Fruit fly (Drosophila melanogaster) whole organism, embryonic: Measurements from ENCODE around the gene CG31125.

Source experiments
- Atf6 ChIP-seq: fragments of 200-800 bp; sonication (Bioruptor generic); IDR thresholded peaks from 2 replicates; pipeline ENCODE4 v1.3.6; 2022; ENCODE audit warnings: missing biosample characterization, missing genetic modification characterization
- Bteb2 ChIP-seq: fragments of 200-800 bp; sonication (Bioruptor generic); optimal IDR thresholded peaks from 2 replicates; lab custom pipeline; 2016; ENCODE audit warnings: missing biosample characterization, missing genetic modification characterization
- CG13775 ChIP-seq: fragments of 200-800 bp; sonication (Bioruptor generic); optimal IDR thresholded peaks from 3 replicates; lab custom pipeline; 2017; ENCODE audit warnings: missing biosample characterization, mild to moderate bottlenecking, missing genetic modification characterization
- CG14710 ChIP-seq: fragments of 200-800 bp; sonication (Bioruptor generic); optimal IDR thresholded peaks from 3 replicates; lab custom pipeline; 2019; ENCODE audit warnings: missing biosample characterization, mild to moderate bottlenecking, missing genetic modification characterization, moderate library complexity
- CG14965 ChIP-seq: fragments of 200-800 bp; sonication (Bioruptor generic); optimal IDR thresholded peaks from 2 replicates; lab custom pipeline; 2016; ENCODE audit warnings: missing biosample characterization, missing genetic modification characterization, borderline replicate concordance
- CG15601 ChIP-seq: fragments of 200-800 bp; sonication (Bioruptor generic); optimal IDR thresholded peaks from 3 replicates; lab custom pipeline; 2019; ENCODE audit warnings: missing biosample characterization, mild to moderate bottlenecking, missing genetic modification characterization, moderate library complexity
- CG17359 ChIP-seq: fragments of 200-800 bp; sonication (Bioruptor generic); optimal IDR thresholded peaks from 3 replicates; lab custom pipeline; 2018; ENCODE audit warnings: missing biosample characterization, mild to moderate bottlenecking, missing genetic modification characterization, moderate library complexity
- CG17385 ChIP-seq: fragments of 200-800 bp; sonication (Bioruptor generic); optimal IDR thresholded peaks from 3 replicates; lab custom pipeline; 2018; ENCODE audit warnings: missing biosample characterization, mild to moderate bottlenecking, missing genetic modification characterization
- CG17568 ChIP-seq: fragments of 200-800 bp; sonication (Bioruptor generic); optimal IDR thresholded peaks from 2 replicates; lab custom pipeline; 2018; ENCODE audit warnings: missing biosample characterization, mild to moderate bottlenecking, missing genetic modification characterization, moderate library complexity
- CG17912 ChIP-seq: fragments of 200-800 bp; sonication (Bioruptor generic); optimal IDR thresholded peaks from 2 replicates; lab custom pipeline; 2018; ENCODE audit warnings: missing biosample characterization, mild to moderate bottlenecking, missing genetic modification characterization
- CG2116 ChIP-seq: fragments of 200-800 bp; sonication (Bioruptor generic); optimal IDR thresholded peaks from 3 replicates; lab custom pipeline; 2018; ENCODE audit warnings: missing biosample characterization, mild to moderate bottlenecking, missing genetic modification characterization
- CG4328 ChIP-seq: fragments of 200-800 bp; sonication (Bioruptor generic); optimal IDR thresholded peaks from 3 replicates; lab custom pipeline; 2017; ENCODE audit warnings: missing biosample characterization, missing genetic modification reagents, missing genetic modification characterization
- CG4404 ChIP-seq: fragments of 200-800 bp; sonication (Bioruptor generic); IDR thresholded peaks from 2 replicates; pipeline ENCODE4 v1.3.6; 2022; ENCODE audit warnings: missing biosample characterization, missing genetic modification characterization
- CG4617 ChIP-seq: fragments of 200-800 bp; sonication (Bioruptor generic); optimal IDR thresholded peaks from 3 replicates; lab custom pipeline; 2016; ENCODE audit warnings: missing biosample characterization, missing genetic modification characterization, borderline replicate concordance
- CG4730 ChIP-seq: fragments of 200-800 bp; sonication (Bioruptor generic); IDR thresholded peaks from 2 replicates; pipeline ENCODE4 v1.3.6; 2022; ENCODE audit warnings: missing biosample characterization, missing genetic modification characterization
- CG6654 ChIP-seq: fragments of 200-800 bp; sonication (Bioruptor generic); optimal IDR thresholded peaks from 2 replicates; lab custom pipeline; 2017; ENCODE audit warnings: missing biosample characterization, mild to moderate bottlenecking, missing genetic modification characterization
- CG6854 ChIP-seq: fragments of 200-800 bp; sonication (Bioruptor generic); optimal IDR thresholded peaks from 3 replicates; lab custom pipeline; 2017; ENCODE audit warnings: missing biosample characterization, mild to moderate bottlenecking, missing genetic modification characterization
- CG8089 ChIP-seq: fragments of 200-800 bp; sonication (Bioruptor generic); optimal IDR thresholded peaks from 3 replicates; lab custom pipeline; 2016; ENCODE audit warnings: missing biosample characterization, missing genetic modification characterization
- CG8388 ChIP-seq: fragments of 200-800 bp; sonication (Bioruptor generic); optimal IDR thresholded peaks from 2 replicates; lab custom pipeline; 2019; ENCODE audit warnings: missing biosample characterization, mild to moderate bottlenecking, missing genetic modification characterization, moderate library complexity
- CG9932 ChIP-seq: fragments of 200-800 bp; sonication (Bioruptor generic); IDR thresholded peaks from 2 replicates; pipeline ENCODE4 v1.3.6; 2022; ENCODE audit warnings: missing biosample characterization, missing genetic modification characterization
- E2f2 ChIP-seq: fragments of 200-800 bp; sonication (Bioruptor generic); IDR thresholded peaks from 2 replicates; pipeline ENCODE4 v1.3.6; 2022; ENCODE audit warnings: missing biosample characterization, missing genetic modification characterization
- Eip74EF ChIP-seq, 2 experiments: fragments of 200-800 bp in 1 of 2; fragments of >200 bp in 1 of 2; sonication (Bioruptor generic) in 1 of 2; optimal IDR thresholded peaks; 2 replicates each; lab custom pipeline; 2017 to 2019; ENCODE audit warnings: missing biosample characterization in 2 of 2, missing genetic modification characterization in 2 of 2, mild to moderate bottlenecking in 1 of 2, moderate library complexity in 1 of 2
- HLH3B ChIP-seq: fragments of 200-800 bp; sonication (Bioruptor generic); IDR thresholded peaks from 2 replicates; pipeline ENCODE4 v1.3.6; 2022; ENCODE audit warnings: missing biosample characterization, missing genetic modification characterization
- HLH4C ChIP-seq: fragments of 200-800 bp; sonication (Bioruptor generic); IDR thresholded peaks from 3 replicates; pipeline ENCODE4 v1.3.6; 2022; ENCODE audit warnings: missing biosample characterization, missing genetic modification characterization; ENCODE audit not compliant: partially characterized antibody
- HmgZ ChIP-seq: fragments of 200-800 bp; sonication (Bioruptor generic); optimal IDR thresholded peaks from 2 replicates; lab custom pipeline; 2018; ENCODE audit warnings: missing biosample characterization, mild to moderate bottlenecking, missing genetic modification characterization
- MESR4 ChIP-seq: fragments of 200-800 bp; sonication (Bioruptor generic); optimal IDR thresholded peaks from 2 replicates; lab custom pipeline; 2018; ENCODE audit warnings: missing biosample characterization, mild to moderate bottlenecking, missing genetic modification characterization, moderate library complexity
- Mad ChIP-seq: fragments of 200-800 bp; sonication (Bioruptor generic); optimal IDR thresholded peaks from 2 replicates; lab custom pipeline; 2016; ENCODE audit warnings: missing biosample characterization, missing genetic modification characterization
- Myb ChIP-seq: fragments of 200-800 bp; sonication (Bioruptor generic); optimal IDR thresholded peaks from 2 replicates; lab custom pipeline; 2016; ENCODE audit warnings: missing biosample characterization, missing genetic modification characterization
- Oli ChIP-seq: fragments of 200-800 bp; sonication (Bioruptor generic); optimal IDR thresholded peaks from 2 replicates; lab custom pipeline; 2018; ENCODE audit warnings: missing biosample characterization, mild to moderate bottlenecking, missing genetic modification characterization, moderate library complexity
- Rfx ChIP-seq: fragments of 200-800 bp; sonication (Bioruptor generic); IDR thresholded peaks from 2 replicates; pipeline ENCODE4 v1.3.6; 2022; ENCODE audit warnings: missing biosample characterization, missing genetic modification characterization
- Sry-δ ChIP-seq: fragments of 200-800 bp; sonication (Bioruptor generic); optimal IDR thresholded peaks from 2 replicates; lab custom pipeline; 2016; ENCODE audit warnings: missing biosample characterization, missing genetic modification characterization
- ap ChIP-seq: fragments of 200-800 bp; sonication (Bioruptor generic); IDR thresholded peaks from 2 replicates; pipeline ENCODE4 v1.3.6; 2022; ENCODE audit warnings: missing biosample characterization, missing genetic modification characterization
- ara ChIP-seq: fragments of 200-800 bp; sonication (Bioruptor generic); IDR thresholded peaks from 2 replicates; pipeline ENCODE4 v1.3.6; 2022; ENCODE audit warnings: missing biosample characterization, missing genetic modification characterization
- bbx ChIP-seq: fragments of 200-800 bp; sonication (Bioruptor generic); IDR thresholded peaks from 2 replicates; pipeline ENCODE4 v1.3.6; 2022; ENCODE audit warnings: missing biosample characterization, missing genetic modification characterization; ENCODE audit not compliant: partially characterized antibody
- chinmo ChIP-seq: fragments of 200-800 bp; sonication (Bioruptor generic); IDR thresholded peaks from 4 replicates; pipeline ENCODE4 v1.3.6; 2022; ENCODE audit warnings: missing biosample characterization, missing genetic modification characterization; ENCODE audit not compliant: partially characterized antibody
- chm ChIP-seq: fragments of 200-800 bp; sonication (Bioruptor generic); IDR thresholded peaks from 2 replicates; pipeline ENCODE4 v1.3.6; 2022; ENCODE audit warnings: missing biosample characterization, missing genetic modification characterization
- cwo ChIP-seq: fragments of 200-800 bp; sonication (Bioruptor generic); optimal IDR thresholded peaks from 3 replicates; lab custom pipeline; 2017; ENCODE audit warnings: missing biosample characterization, missing genetic modification characterization, mild to moderate bottlenecking, moderate library complexity, missing genetic modification reagents
- en ChIP-seq: fragments of 200-800 bp; sonication (Bioruptor generic); optimal IDR thresholded peaks from 2 replicates; lab custom pipeline; 2016; ENCODE audit warnings: missing biosample characterization, missing genetic modification characterization
- eve ChIP-seq, 2 experiments: fragments of >200 bp; optimal IDR thresholded peaks; 2 replicates each; lab custom pipeline; 2017; ENCODE audit warnings: missing biosample characterization in 2 of 2, missing genetic modification characterization in 2 of 2
- fu2 ChIP-seq: fragments of 200-800 bp; sonication (Bioruptor generic); optimal IDR thresholded peaks from 2 replicates; lab custom pipeline; 2016; ENCODE audit warnings: missing biosample characterization, missing genetic modification characterization
- kni ChIP-seq: fragments of 200-800 bp; sonication (Bioruptor generic); optimal IDR thresholded peaks from 3 replicates; lab custom pipeline; 2017; ENCODE audit warnings: mild to moderate bottlenecking, missing biosample characterization, missing genetic modification reagents, missing genetic modification characterization
- knrl ChIP-seq: fragments of 200-800 bp; sonication (Bioruptor generic); IDR thresholded peaks from 3 replicates; pipeline ENCODE4 v1.3.6; 2022; ENCODE audit warnings: missing biosample characterization, missing genetic modification characterization; ENCODE audit not compliant: partially characterized antibody
- lbe ChIP-seq: fragments of 200-800 bp; sonication (Bioruptor generic); optimal IDR thresholded peaks from 2 replicates; lab custom pipeline; 2016; ENCODE audit warnings: missing biosample characterization, mild to moderate bottlenecking, missing genetic modification characterization
- pita ChIP-seq: fragments of 200-800 bp; sonication (Bioruptor generic); optimal IDR thresholded peaks from 2 replicates; lab custom pipeline; 2017; ENCODE audit warnings: missing biosample characterization, mild to moderate bottlenecking, missing genetic modification characterization
- ro ChIP-seq: fragments of 200-800 bp; sonication (Bioruptor generic); IDR thresholded peaks from 2 replicates; pipeline ENCODE4 v1.3.6; 2022; ENCODE audit warnings: missing biosample characterization, missing genetic modification characterization
- seq ChIP-seq: fragments of 200-800 bp; sonication (Bioruptor generic); IDR thresholded peaks from 2 replicates; pipeline ENCODE4 v1.3.6; 2022; ENCODE audit warnings: missing biosample characterization, missing genetic modification characterization
- ssp ChIP-seq: fragments of 200-800 bp; sonication (Bioruptor generic); IDR thresholded peaks from 2 replicates; pipeline ENCODE4 v1.3.6; 2022; ENCODE audit warnings: missing biosample characterization, missing genetic modification characterization
- stwl ChIP-seq: fragments of 200-800 bp; sonication (Bioruptor generic); optimal IDR thresholded peaks from 3 replicates; lab custom pipeline; 2018; ENCODE audit warnings: missing biosample characterization, mild to moderate bottlenecking, missing genetic modification characterization, moderate library complexity
- tap ChIP-seq: fragments of 200-800 bp; optimal IDR thresholded peaks from 3 replicates; lab custom pipeline; 2019; ENCODE audit warnings: missing biosample characterization, mild to moderate bottlenecking, missing genetic modification characterization, moderate library complexity
- z ChIP-seq: fragments of 200-800 bp; sonication (Bioruptor generic); IDR thresholded peaks from 3 replicates; pipeline ENCODE4 v1.3.6; 2022; ENCODE audit warnings: missing biosample characterization, missing genetic modification characterization

CG31125 gene

DNA sequence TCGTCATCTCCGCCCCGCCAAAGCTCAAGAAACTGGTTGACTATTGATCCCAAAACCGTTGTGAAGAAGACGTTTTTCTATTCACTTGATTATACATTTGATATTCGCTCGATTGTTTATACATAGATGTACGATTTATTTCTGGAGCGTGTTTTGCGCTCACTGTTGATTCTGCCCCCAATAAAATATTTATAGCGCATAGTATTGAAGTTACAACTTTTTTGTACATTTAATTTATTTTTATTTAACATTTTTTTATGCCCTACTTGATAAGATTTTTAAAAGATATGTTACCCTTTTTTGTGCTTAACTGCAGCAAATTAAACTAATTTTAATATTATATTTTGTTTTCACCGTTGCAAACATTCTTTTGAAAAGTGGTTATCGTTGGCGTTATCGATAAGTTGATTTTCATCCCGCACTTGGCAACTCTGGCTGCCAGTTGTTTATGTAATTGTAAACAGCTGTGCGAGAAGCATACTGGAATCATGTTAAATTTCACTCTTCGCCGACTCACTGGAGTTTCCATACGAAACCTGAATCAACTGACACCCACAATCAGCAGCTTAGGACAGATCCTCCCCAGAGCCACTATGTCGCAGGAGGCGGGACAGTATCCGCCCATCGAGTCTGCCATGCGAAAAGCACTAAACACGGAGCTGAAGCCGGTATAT, 4.7 kb upstream of the CG31125 start, which contains the start of gene CG31126 (continued):
- TF ChIP-seq CG17568 (no peak), ara (GFP tag; lab: Robert Waterston, UW) (no peak), Bteb2 (GFP tag; lab: Kevin White, UChicago) (no peak), z (GFP tag; lab: Robert Waterston, UW) (no peak), kni (GFP tag; lab: Kevin White, UChicago) (no peak), lbe (GFP tag; lab: Kevin White, UChicago) (no peak), MESR4 (GFP tag; lab: Kevin White, UChicago) (peak; percentile 66), CG17912 (GFP tag; lab: Kevin White, UChicago) (no peak), E2f2 (peak; percentile 42), cwo (no peak), CG2116 (peak; percentile 85), CG9932 (GFP tag; lab: Robert Waterston, UW) (no peak), CG4404 (GFP tag; lab: Robert Waterston, UW) (no peak), bbx (GFP tag; lab: Robert Waterston, UW) (peak; percentile 62; the same call in 1 of the 2 replicates), en (GFP tag; lab: Kevin White, UChicago) (no peak), Rfx (GFP tag; lab: Robert Waterston, UW) (no peak), tap (tag; lab: Kevin White, UChicago) (no peak), ssp (GFP tag; lab: Robert Waterston, UW) (no peak), CG4328 (GFP tag; lab: Kevin White, UChicago) (no peak), seq (no peak), CG13775 (GFP tag; lab: Kevin White, UChicago) (no peak), chinmo (GFP tag; lab: Robert Waterston, UW) (no peak), Oli (tag; lab: Kevin White, UChicago) (no peak), CG17359 (tag; lab: Kevin White, UChicago) (no peak), CG14965 (no peak), CG8089 (GFP tag; lab: Kevin White, UChicago) (no peak), HLH4C (GFP tag; lab: Robert Waterston, UW) (peak; percentile 55; the same call in 1 of the 3 replicates), eve (GFP tag; optimal IDR thresholded peaks at IDR 0.05; lab: Kevin White, UChicago) (no peak), CG17385 (no peak), Mad (GFP tag; lab: Kevin White, UChicago) (no peak), knrl (GFP tag; lab: Robert Waterston, UW) (0 out of 3 replicates have a peak, but pooled peaks have one; percentile 9), CG15601 (tag; lab: Kevin White, UChicago) (no peak), CG4730 (GFP tag; lab: Robert Waterston, UW) (no peak), chm (no peak), HmgZ (peak; percentile 35), CG14710 (peak; percentile 15), HLH3B (no peak), CG4617 (GFP tag; lab: Kevin White, UChicago) (peak; percentile 10), CG6654 (no peak), ro (no peak), ap (GFP tag; lab: Robert Waterston, UW) (no peak), Eip74EF (GFP tag; optimal IDR thresholded peaks at IDR 0.05; lab: Kevin White, UChicago) (no peak), CG8388 (GFP tag; lab: Kevin White, UChicago) (peak; percentile 92), pita (GFP tag; lab: Kevin White, UChicago) (no peak), Atf6 (GFP tag; lab: Robert Waterston, UW) (no peak), Sry-δ (GFP tag; lab: Kevin White, UChicago) (peak; percentile 29), stwl (tag; lab: Kevin White, UChicago) (peak; percentile 94), Myb (GFP tag; lab: Kevin White, UChicago) (peak; percentile 93), fu2 (no peak), CG6854 (GFP tag; lab: Kevin White, UChicago) (no peak)
